Fruit fly (Drosophila melanogaster) whole organism, embryonic: ENCODE results near the gene CG43675.

Experiments
- ATbp ChIP-seq: fragments of 200-800 bp; sonication (Bioruptor generic); optimal IDR thresholded peaks from 2 replicates; lab custom pipeline; 2017; ENCODE audit warnings: missing biosample characterization, mild to moderate bottlenecking, missing genetic modification characterization, missing genetic modification reagents
- Antp ChIP-seq: fragments of 200-800 bp; sonication (Bioruptor generic); optimal IDR thresholded peaks from 3 replicates; lab custom pipeline; 2016; ENCODE audit warnings: missing biosample characterization, missing genetic modification characterization
- Atf-2 ChIP-seq: fragments of 200-800 bp; sonication (Bioruptor generic); optimal IDR thresholded peaks from 2 replicates; lab custom pipeline; 2016; ENCODE audit warnings: missing biosample characterization, missing genetic modification characterization
- CG10209 ChIP-seq: fragments of 200-800 bp; sonication (Bioruptor generic); optimal IDR thresholded peaks from 3 replicates; lab custom pipeline; 2017; ENCODE audit warnings: missing biosample characterization, mild to moderate bottlenecking, missing genetic modification characterization, missing genetic modification reagents
- CG12391 ChIP-seq: fragments of 200-800 bp; sonication (Bioruptor generic); optimal IDR thresholded peaks from 3 replicates; lab custom pipeline; 2018; ENCODE audit warnings: missing biosample characterization, mild to moderate bottlenecking, missing genetic modification characterization, moderate library complexity
- CG13123 ChIP-seq: fragments of 200-800 bp; sonication (Bioruptor generic); optimal IDR thresholded peaks from 2 replicates; lab custom pipeline; 2016; ENCODE audit warnings: missing biosample characterization, missing genetic modification characterization
- CG14050 ChIP-seq: fragments of 200-800 bp; sonication (Bioruptor generic); IDR thresholded peaks from 3 replicates; pipeline ENCODE4 v1.3.6; 2022; ENCODE audit warnings: missing biosample characterization, missing genetic modification characterization
- CG14860 ChIP-seq: fragments of 200-800 bp; sonication (Bioruptor generic); IDR thresholded peaks from 3 replicates; pipeline ENCODE4 v1.3.6; 2022; ENCODE audit warnings: missing biosample characterization, missing genetic modification characterization; ENCODE audit not compliant: partially characterized antibody
- CG15696 ChIP-seq: fragments of 200-800 bp; sonication (Bioruptor generic); optimal IDR thresholded peaks from 2 replicates; lab custom pipeline; 2019; ENCODE audit warnings: missing biosample characterization, mild to moderate bottlenecking, missing genetic modification characterization, moderate library complexity
- CG16779 ChIP-seq: fragments of 200-800 bp; sonication (Bioruptor generic); IDR thresholded peaks from 2 replicates; pipeline ENCODE4 v1.3.6; 2022; ENCODE audit warnings: missing biosample characterization, missing genetic modification characterization
- CG16813 ChIP-seq: fragments of 200-800 bp; sonication (Bioruptor generic); IDR thresholded peaks from 3 replicates; pipeline ENCODE4 v1.3.6; 2022; ENCODE audit warnings: missing biosample characterization, missing genetic modification characterization; ENCODE audit not compliant: partially characterized antibody
- CG31365 ChIP-seq: fragments of 200-800 bp; sonication (Bioruptor generic); optimal IDR thresholded peaks from 2 replicates; lab custom pipeline; 2018; ENCODE audit warnings: missing biosample characterization, mild to moderate bottlenecking, missing genetic modification characterization
- CG3838 ChIP-seq: fragments of 200-800 bp; sonication (Bioruptor generic); optimal IDR thresholded peaks from 3 replicates; lab custom pipeline; 2016; ENCODE audit warnings: missing biosample characterization, missing genetic modification characterization
- CG4617 ChIP-seq: fragments of 200-800 bp; sonication (Bioruptor generic); optimal IDR thresholded peaks from 3 replicates; lab custom pipeline; 2016; ENCODE audit warnings: missing biosample characterization, missing genetic modification characterization, borderline replicate concordance
- CG4820 ChIP-seq: fragments of 200-800 bp; sonication (Bioruptor generic); optimal IDR thresholded peaks from 3 replicates; lab custom pipeline; 2016; ENCODE audit warnings: missing biosample characterization, missing genetic modification characterization
- CG7357 ChIP-seq: fragments of 200-800 bp; sonication (Bioruptor generic); IDR thresholded peaks from 3 replicates; pipeline ENCODE4 v1.3.6; 2022; ENCODE audit warnings: missing biosample characterization, missing genetic modification characterization
- CG7372 ChIP-seq: fragments of 200-800 bp; sonication (Bioruptor generic); IDR thresholded peaks from 2 replicates; pipeline ENCODE4 v1.3.6; 2022; ENCODE audit warnings: missing biosample characterization, missing genetic modification characterization
- CG7987 ChIP-seq: fragments of 200-800 bp; sonication (Bioruptor generic); optimal IDR thresholded peaks from 2 replicates; lab custom pipeline; 2018; ENCODE audit warnings: missing biosample characterization, mild to moderate bottlenecking, missing genetic modification characterization, moderate library complexity
- CG8281 ChIP-seq: fragments of 200-800 bp; sonication (Bioruptor generic); optimal IDR thresholded peaks from 2 replicates; lab custom pipeline; 2018; ENCODE audit warnings: missing biosample characterization, mild to moderate bottlenecking, missing genetic modification characterization, moderate library complexity
- CG8388 ChIP-seq: fragments of 200-800 bp; sonication (Bioruptor generic); optimal IDR thresholded peaks from 2 replicates; lab custom pipeline; 2019; ENCODE audit warnings: missing biosample characterization, mild to moderate bottlenecking, missing genetic modification characterization, moderate library complexity
- D19B ChIP-seq: fragments of 200-800 bp; sonication (Bioruptor generic); optimal IDR thresholded peaks from 2 replicates; lab custom pipeline; 2017; ENCODE audit warnings: missing biosample characterization, mild to moderate bottlenecking, missing genetic modification characterization
- Dfd ChIP-seq, 2 experiments: fragments of >200 bp; optimal IDR thresholded peaks; 2 replicates each; lab custom pipeline; 2017; ENCODE audit warnings: missing biosample characterization in 2 of 2, missing genetic modification characterization in 2 of 2
- Doc2 ChIP-seq: fragments of 200-800 bp; sonication (Bioruptor generic); IDR thresholded peaks from 2 replicates; pipeline ENCODE4 v1.3.6; 2022; ENCODE audit warnings: missing biosample characterization, missing genetic modification characterization
- Jarid2 ChIP-seq: fragments of 200-800 bp; sonication (Bioruptor generic); optimal IDR thresholded peaks from 3 replicates; lab custom pipeline; 2017; ENCODE audit warnings: mild to moderate bottlenecking, missing biosample characterization, missing genetic modification reagents, missing genetic modification characterization
- NfI ChIP-seq: fragments of 200-800 bp; sonication (Bioruptor generic); optimal IDR thresholded peaks from 3 replicates; lab custom pipeline; 2018; ENCODE audit warnings: missing biosample characterization, mild to moderate bottlenecking, missing genetic modification characterization, moderate library complexity
- Oli ChIP-seq: fragments of 200-800 bp; sonication (Bioruptor generic); optimal IDR thresholded peaks from 2 replicates; lab custom pipeline; 2018; ENCODE audit warnings: missing biosample characterization, mild to moderate bottlenecking, missing genetic modification characterization, moderate library complexity
- aop ChIP-seq: fragments of 200-800 bp; sonication (Bioruptor generic); IDR thresholded peaks from 2 replicates; pipeline ENCODE4 v1.3.6; 2022; ENCODE audit warnings: missing biosample characterization, missing genetic modification characterization
- ato ChIP-seq: fragments of 200-800 bp; sonication (Bioruptor generic); IDR thresholded peaks from 2 replicates; pipeline ENCODE4 v1.3.6; 2022; ENCODE audit warnings: missing biosample characterization, missing genetic modification characterization; ENCODE audit not compliant: partially characterized antibody
- corto ChIP-seq: fragments of 200-800 bp; sonication (Bioruptor generic); optimal IDR thresholded peaks from 2 replicates; lab custom pipeline; 2016; ENCODE audit warnings: missing biosample characterization, mild to moderate bottlenecking, missing genetic modification characterization, moderate library complexity
- crc ChIP-seq: fragments of 200-800 bp; sonication (Bioruptor generic); optimal IDR thresholded peaks from 2 replicates; lab custom pipeline; 2016; ENCODE audit warnings: missing biosample characterization, missing genetic modification characterization
- danr ChIP-seq: fragments of 200-800 bp; sonication (Bioruptor generic); IDR thresholded peaks from 2 replicates; pipeline ENCODE4 v1.3.6; 2022; ENCODE audit warnings: missing biosample characterization, missing genetic modification characterization
- dpn ChIP-seq, 2 experiments: fragments of 200-800 bp; sonication (Bioruptor generic); optimal IDR thresholded peaks; 3 replicates each; lab custom pipeline; 2016; ENCODE audit warnings: missing biosample characterization in 2 of 2, missing genetic modification characterization in 2 of 2
- esg ChIP-seq: fragments of 200-800 bp; sonication (Bioruptor generic); conservative IDR thresholded peaks from 2 replicates; pipeline ENCODE4 v1.3.6; 2022; ENCODE audit warnings: missing biosample characterization, missing genetic modification characterization
- eve ChIP-seq, 2 experiments: fragments of >200 bp; optimal IDR thresholded peaks; 2 replicates each; lab custom pipeline; 2017; ENCODE audit warnings: missing biosample characterization in 2 of 2, missing genetic modification characterization in 2 of 2
- grau ChIP-seq: fragments of 200-800 bp; optimal IDR thresholded peaks from 3 replicates; lab custom pipeline; 2019; ENCODE audit warnings: missing biosample characterization, mild to moderate bottlenecking, missing genetic modification characterization, moderate library complexity
- gsb-n ChIP-seq: fragments of 200-800 bp; sonication (Bioruptor generic); optimal IDR thresholded peaks from 3 replicates; lab custom pipeline; 2018; ENCODE audit warnings: missing biosample characterization, mild to moderate bottlenecking, missing genetic modification characterization
- ham ChIP-seq: fragments of 200-800 bp; sonication (Bioruptor generic); IDR thresholded peaks from 2 replicates; pipeline ENCODE4 v1.3.6; 2022; ENCODE audit warnings: missing biosample characterization, missing genetic modification characterization
- jumu ChIP-seq: fragments of 200-800 bp; sonication (Bioruptor generic); optimal IDR thresholded peaks from 3 replicates; lab custom pipeline; 2016; ENCODE audit warnings: missing biosample characterization, missing genetic modification characterization
- knrl ChIP-seq: fragments of 200-800 bp; sonication (Bioruptor generic); IDR thresholded peaks from 3 replicates; pipeline ENCODE4 v1.3.6; 2022; ENCODE audit warnings: missing biosample characterization, missing genetic modification characterization; ENCODE audit not compliant: partially characterized antibody
- lilli ChIP-seq: fragments of 200-800 bp; sonication (Bioruptor generic); optimal IDR thresholded peaks from 3 replicates; lab custom pipeline; 2016; ENCODE audit warnings: missing biosample characterization, missing genetic modification characterization
- lmd ChIP-seq: fragments of 200-800 bp; sonication (Bioruptor generic); IDR thresholded peaks from 2 replicates; pipeline ENCODE4 v1.3.6; 2022; ENCODE audit warnings: missing biosample characterization, missing genetic modification characterization
- mld ChIP-seq: fragments of 200-800 bp; sonication (Bioruptor generic); IDR thresholded peaks from 3 replicates; pipeline ENCODE4 v1.3.6; 2022; ENCODE audit warnings: missing biosample characterization, missing genetic modification characterization; ENCODE audit not compliant: partially characterized antibody
- odd ChIP-seq: fragments of 200-800 bp; sonication (Bioruptor generic); optimal IDR thresholded peaks from 2 replicates; lab custom pipeline; 2017; ENCODE audit warnings: missing biosample characterization, mild to moderate bottlenecking, missing genetic modification characterization
- peb ChIP-seq: fragments of 200-800 bp; sonication (Bioruptor generic); IDR thresholded peaks from 2 replicates; pipeline ENCODE4 v1.3.6; 2022; ENCODE audit warnings: missing biosample characterization, missing genetic modification characterization
- pho ChIP-seq: fragments of 200-800 bp; sonication (Bioruptor generic); optimal IDR thresholded peaks from 2 replicates; lab custom pipeline; 2016; ENCODE audit warnings: missing biosample characterization, missing genetic modification characterization
- seq ChIP-seq: fragments of 200-800 bp; sonication (Bioruptor generic); IDR thresholded peaks from 2 replicates; pipeline ENCODE4 v1.3.6; 2022; ENCODE audit warnings: missing biosample characterization, missing genetic modification characterization
- sim ChIP-seq: fragments of 200-800 bp; sonication (Bioruptor generic); IDR thresholded peaks from 2 replicates; pipeline ENCODE4 v1.3.6; 2022; ENCODE audit warnings: missing biosample characterization, missing genetic modification characterization
- tgo ChIP-seq: fragments of 200-800 bp; sonication (Bioruptor generic); IDR thresholded peaks from 3 replicates; pipeline ENCODE4 v1.3.6; 2022; ENCODE audit warnings: missing biosample characterization, missing genetic modification characterization
- toy ChIP-seq: fragments of 200-800 bp; sonication (Bioruptor generic); IDR thresholded peaks from 2 replicates; pipeline ENCODE4 v1.3.6; 2022; ENCODE audit warnings: missing biosample characterization, missing genetic modification characterization
- trem ChIP-seq: fragments of 200-800 bp; optimal IDR thresholded peaks from 3 replicates; lab custom pipeline; 2019; ENCODE audit warnings: missing biosample characterization, mild to moderate bottlenecking, missing genetic modification characterization, moderate library complexity
- vnd ChIP-seq: fragments of 200-800 bp; sonication (Bioruptor generic); IDR thresholded peaks from 3 replicates; pipeline ENCODE4 v1.3.6; 2022; ENCODE audit warnings: missing biosample characterization, missing genetic modification characterization; ENCODE audit not compliant: partially characterized antibody

CG43675 gene

dm6 chr3R:9404104-9404512, 48.8 kb downstream of the CG43675 start, which contains the start of the genes CG9356, BBIP1 and CG8135 (continued):
- TF ChIP-seq mld (GFP tag; lab: Robert Waterston, UW) = no peak
- peak; percentile 66 for TF ChIP-seq grau (tag; lab: Kevin White, UChicago)
- no peak for TF ChIP-seq ham (GFP tag; lab: Robert Waterston, UW)
- no peak for TF ChIP-seq Jarid2
- TF ChIP-seq crc (GFP tag; lab: Kevin White, UChicago) = peak; percentile 61
- no peak for TF ChIP-seq D19B
- TF ChIP-seq CG10209 = peak; percentile 52
- TF ChIP-seq CG3838 (GFP tag; lab: Kevin White, UChicago) = peak; percentile 45
- TF ChIP-seq pho (GFP tag; lab: Kevin White, UChicago) = peak; percentile 78
- peak; percentile 80 for TF ChIP-seq jumu (GFP tag; lab: Kevin White, UChicago)
- TF ChIP-seq CG7372 (GFP tag; lab: Robert Waterston, UW) = peak; percentile 44
- no peak for TF ChIP-seq sim
- peak; percentile 23 for TF ChIP-seq CG7987
- no peak for TF ChIP-seq odd (GFP tag; lab: Kevin White, UChicago)
- peak; percentile 72 for TF ChIP-seq NfI (GFP tag; lab: Kevin White, UChicago)
- TF ChIP-seq CG16779 (GFP tag; lab: Robert Waterston, UW) = no peak
- no peak for TF ChIP-seq ato (GFP tag; lab: Robert Waterston, UW)
- no peak for TF ChIP-seq aop (GFP tag; lab: Robert Waterston, UW)
- no peak for TF ChIP-seq Dfd (GFP tag; optimal IDR thresholded peaks at IDR 0.05; lab: Kevin White, UChicago)
- no peak for TF ChIP-seq corto
- no peak for TF ChIP-seq ATbp (GFP tag; lab: Kevin White, UChicago)
- TF ChIP-seq tgo (GFP tag; lab: Robert Waterston, UW) = peak; percentile 60; the same call in 2 of the 3 replicates
- TF ChIP-seq danr (GFP tag; lab: Robert Waterston, UW) = no peak
- TF ChIP-seq CG16813 (GFP tag; lab: Robert Waterston, UW) = peak; percentile 32; the same call in 1 of the 3 replicates
- TF ChIP-seq CG12391 = peak; percentile 87
- TF ChIP-seq CG31365 = no peak
- peak; percentile 41; the same call in 2 of the 3 replicates for TF ChIP-seq CG14050
- peak; percentile 29; the same call in 1 of the 3 replicates for TF ChIP-seq CG7357 (GFP tag; lab: Robert Waterston, UW)
- TF ChIP-seq CG8388 (GFP tag; lab: Kevin White, UChicago) = no peak
- TF ChIP-seq toy (GFP tag; lab: Robert Waterston, UW) = no peak
- TF ChIP-seq knrl (GFP tag; lab: Robert Waterston, UW) = no peak
- peak; percentile 66 for TF ChIP-seq CG13123 (GFP tag; lab: Kevin White, UChicago)
- TF ChIP-seq lilli = peak; percentile 92
- no peak for TF ChIP-seq Oli (tag; lab: Kevin White, UChicago)
- no peak for TF ChIP-seq vnd (GFP tag; lab: Robert Waterston, UW)
- no peak for TF ChIP-seq CG8281
- peak; percentile 65 for TF ChIP-seq CG4820 (GFP tag; lab: Kevin White, UChicago)
- peak; percentile 98 for TF ChIP-seq CG4617 (GFP tag; lab: Kevin White, UChicago)
- no peak for TF ChIP-seq Doc2 (GFP tag; lab: Robert Waterston, UW)
- peak; percentile 46; the same call in 1 of the 2 replicates for TF ChIP-seq seq
- TF ChIP-seq Antp = peak; percentile 73
- no peak for TF ChIP-seq eve (GFP tag; optimal IDR thresholded peaks at IDR 0.05; lab: Kevin White, UChicago)
- peak; percentile 56 for TF ChIP-seq lmd (GFP tag; lab: Robert Waterston, UW)
- TF ChIP-seq CG15696 (tag; lab: Kevin White, UChicago) = peak; percentile 47
- peak; percentile 45 for TF ChIP-seq esg (GFP tag; lab: Robert Waterston, UW)
- TF ChIP-seq trem (tag; lab: Kevin White, UChicago) = peak; percentile 100
- TF ChIP-seq gsb-n (tag; lab: Kevin White, UChicago) = no peak
- peak; percentile 57 for TF ChIP-seq Atf-2 (GFP tag; lab: Kevin White, UChicago)
- TF ChIP-seq dpn (GFP tag; optimal IDR thresholded peaks at IDR 0.05; lab: Kevin White, UChicago) = peak; percentile 78 to 89
- TF ChIP-seq CG14860 (GFP tag; lab: Robert Waterston, UW) = no peak
- TF ChIP-seq peb (GFP tag; lab: Robert Waterston, UW) = no peak
